5 fruit fly cellular contexts compared by ENCODE assay signal in the genomic region with DNA sequence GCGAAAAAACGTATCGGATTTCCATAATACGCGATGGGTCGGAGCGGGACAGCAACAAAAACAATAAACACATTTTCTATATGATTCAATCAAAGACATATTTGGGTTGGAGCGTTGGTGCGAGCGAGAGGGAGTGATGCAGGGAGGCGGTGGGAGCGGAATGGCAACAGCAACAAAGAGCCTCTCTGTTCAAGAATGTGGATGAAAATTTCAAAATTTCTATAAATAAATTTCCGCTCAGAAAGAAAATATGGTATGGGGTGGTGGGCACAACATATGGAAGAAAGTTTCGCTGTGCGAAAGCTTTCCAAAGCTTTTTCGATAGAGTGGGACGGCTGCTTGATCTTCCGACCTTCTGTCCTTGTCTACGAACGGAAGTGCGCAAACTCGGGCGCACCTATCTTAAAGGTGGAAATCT.
A peak's percentile ranks its signal among the peaks of the same experiment; 100 is the strongest.
TF ChIP-seq lines count a peak whose summit lies in the region.

No protein-coding gene starts in this region.

- peak; percentile 28 for TF ChIP-seq CTCF in whole organism, embryonic (GFP tag; optimal IDR thresholded peaks at IDR 0.05; lab: Kevin White, UChicago)

TF ChIP-seq in whole organism, adult, 20 proteins besides CTCF, POLR2A, EP300 and RAD21 (continues in another document):
- TF ChIP-seq Hr96 (GFP tag; optimal IDR thresholded peaks at IDR 0.05; lab: Kevin White, UChicago) = peak; percentile 17
- no peak for TF ChIP-seq toe (GFP tag; optimal IDR thresholded peaks at IDR 0.05; lab: Kevin White, UChicago)
- TF ChIP-seq kay (GFP tag; lab: Kevin White, UChicago; ENCODE audit: borderline replicate concordance) = no peak
- peak; percentile 26 for TF ChIP-seq CG11617 (GFP tag; optimal IDR thresholded peaks at IDR 0.05; lab: Kevin White, UChicago)
- peak; percentile 30 for TF ChIP-seq ovo (GFP tag; optimal IDR thresholded peaks at IDR 0.05; lab: Kevin White, UChicago)
- TF ChIP-seq CG7101 (tag; optimal IDR thresholded peaks at IDR 0.05; lab: Kevin White, UChicago) = peak; percentile 42
- no peak for TF ChIP-seq Clk (GFP tag; optimal IDR thresholded peaks at IDR 0.05; lab: Kevin White, UChicago)
- no peak for TF ChIP-seq CG33017 (tag; optimal IDR thresholded peaks at IDR 0.05; lab: Kevin White, UChicago)
- TF ChIP-seq cic (GFP tag; optimal IDR thresholded peaks at IDR 0.05; lab: Kevin White, UChicago) = no peak
- TF ChIP-seq CG1620 (GFP tag; optimal IDR thresholded peaks at IDR 0.05; lab: Kevin White, UChicago) = no peak
- no peak for TF ChIP-seq CG7045 (GFP tag; optimal IDR thresholded peaks at IDR 0.05; lab: Kevin White, UChicago)
- TF ChIP-seq CG14711 (tag; optimal IDR thresholded peaks at IDR 0.05; lab: Kevin White, UChicago) = peak; percentile 20
- TF ChIP-seq Crg-1 (GFP tag; optimal IDR thresholded peaks at IDR 0.05; lab: Kevin White, UChicago) = no peak
- no peak for TF ChIP-seq CG12768 (GFP tag; optimal IDR thresholded peaks at IDR 0.05; lab: Kevin White, UChicago)
- TF ChIP-seq CG5204 (GFP tag; optimal IDR thresholded peaks at IDR 0.05; lab: Kevin White, UChicago) = no peak
- peak; percentile 38 for TF ChIP-seq pad (GFP tag; optimal IDR thresholded peaks at IDR 0.05; lab: Kevin White, UChicago)
- TF ChIP-seq cnc (optimal IDR thresholded peaks at IDR 0.05; lab: Kevin White, UChicago) = no peak
- no peak for TF ChIP-seq bab1 (GFP tag; optimal IDR thresholded peaks at IDR 0.05; lab: Kevin White, UChicago)

TF ChIP-seq in whole organism, embryonic, 481 proteins besides CTCF, POLR2A, EP300 and RAD21 (continues in another document):
- no peak for TF ChIP-seq ash1 (GFP tag; optimal IDR thresholded peaks at IDR 0.05; lab: Kevin White, UChicago)
- TF ChIP-seq Six4 (GFP tag; optimal IDR thresholded peaks at IDR 0.05; lab: Kevin White, UChicago) = no peak
- peak; percentile 39 for TF ChIP-seq CG3407 (GFP tag; optimal IDR thresholded peaks at IDR 0.05; lab: Kevin White, UChicago)
- peak; percentile 13 for TF ChIP-seq CG15514 (GFP tag; optimal IDR thresholded peaks at IDR 0.05; lab: Kevin White, UChicago)
- no peak for TF ChIP-seq Xrp1 (GFP tag; IDR thresholded peaks at IDR 0.05; lab: Robert Waterston, UW)
- no peak for TF ChIP-seq D19B (GFP tag; optimal IDR thresholded peaks at IDR 0.05; lab: Kevin White, UChicago)
- no peak for TF ChIP-seq Hr3 (GFP tag; optimal IDR thresholded peaks at IDR 0.05; lab: Kevin White, UChicago)
- TF ChIP-seq CG10366 (GFP tag; IDR thresholded peaks at IDR 0.05; lab: Robert Waterston, UW) = peak; percentile 13; the same call in 1 of the 2 replicates
- TF ChIP-seq usp (GFP tag; optimal IDR thresholded peaks at IDR 0.05; lab: Kevin White, UChicago) = no peak
- TF ChIP-seq Mes4 (GFP tag; optimal IDR thresholded peaks at IDR 0.05; lab: Kevin White, UChicago) = no peak
- no peak for TF ChIP-seq dm (GFP tag; optimal IDR thresholded peaks at IDR 0.05; lab: Kevin White, UChicago)
- no peak for TF ChIP-seq CG15601 (tag; optimal IDR thresholded peaks at IDR 0.05; lab: Kevin White, UChicago)
- no peak for TF ChIP-seq zf30C (GFP tag; optimal IDR thresholded peaks at IDR 0.05; lab: Kevin White, UChicago)
- no peak for TF ChIP-seq dati (GFP tag; IDR thresholded peaks at IDR 0.05; lab: Robert Waterston, UW)
- TF ChIP-seq Lhr (GFP tag; optimal IDR thresholded peaks at IDR 0.05; lab: Kevin White, UChicago) = no peak
- TF ChIP-seq mirr (GFP tag; optimal IDR thresholded peaks at IDR 0.05; lab: Kevin White, UChicago) = no peak
- TF ChIP-seq wor (GFP tag; IDR thresholded peaks at IDR 0.05; lab: Robert Waterston, UW) = no peak
- no peak for TF ChIP-seq Ravus (GFP tag; IDR thresholded peaks at IDR 0.05; lab: Robert Waterston, UW)
- TF ChIP-seq Atf-2 (GFP tag; optimal IDR thresholded peaks at IDR 0.05; lab: Kevin White, UChicago) = no peak

TF ChIP-seq in whole organism, prepupa, 60 proteins besides CTCF, POLR2A, EP300 and RAD21:
- TF ChIP-seq CG6163 (GFP tag; IDR thresholded peaks at IDR 0.05; lab: Robert Waterston, UW) = peak; percentile 39; the same call in 1 of the 3 replicates
- peak; percentile 64 for TF ChIP-seq svp (GFP tag; lab: Kevin White, UChicago)
- no peak for TF ChIP-seq CG11902 (GFP tag; optimal IDR thresholded peaks at IDR 0.05; lab: Kevin White, UChicago)
- no peak for TF ChIP-seq OdsH (GFP tag; optimal IDR thresholded peaks at IDR 0.05; lab: Kevin White, UChicago)

TF ChIP-seq in whole organism, pupa, 21 proteins besides CTCF, POLR2A, EP300 and RAD21:
- TF ChIP-seq CG32121 (GFP tag; IDR thresholded peaks at IDR 0.05; lab: Robert Waterston, UW) (no peak), CG4496 (GFP tag; IDR thresholded peaks at IDR 0.05; lab: Robert Waterston, UW) (peak; percentile 46; the same call in 1 of the 3 replicates), rn (GFP tag; IDR thresholded peaks at IDR 0.05; lab: Robert Waterston, UW) (no peak)

TF ChIP-seq in whole organism, wandering third instar larva, 38 proteins besides CTCF, POLR2A, EP300 and RAD21:
- TF ChIP-seq dmrt93B (GFP tag; optimal IDR thresholded peaks at IDR 0.05; lab: Kevin White, UChicago) (peak; percentile 12), woc (GFP tag; optimal IDR thresholded peaks at IDR 0.05; lab: Kevin White, UChicago) (no peak), HLH106 (tag; optimal IDR thresholded peaks at IDR 0.05; lab: Kevin White, UChicago) (no peak), lola (GFP tag; optimal IDR thresholded peaks at IDR 0.05; lab: Kevin White, UChicago) (no peak)
